Worm (Caenorhabditis elegans): Measurements from ENCODE around the gene C49A9.6.

The C49A9.6 gene

DNA sequence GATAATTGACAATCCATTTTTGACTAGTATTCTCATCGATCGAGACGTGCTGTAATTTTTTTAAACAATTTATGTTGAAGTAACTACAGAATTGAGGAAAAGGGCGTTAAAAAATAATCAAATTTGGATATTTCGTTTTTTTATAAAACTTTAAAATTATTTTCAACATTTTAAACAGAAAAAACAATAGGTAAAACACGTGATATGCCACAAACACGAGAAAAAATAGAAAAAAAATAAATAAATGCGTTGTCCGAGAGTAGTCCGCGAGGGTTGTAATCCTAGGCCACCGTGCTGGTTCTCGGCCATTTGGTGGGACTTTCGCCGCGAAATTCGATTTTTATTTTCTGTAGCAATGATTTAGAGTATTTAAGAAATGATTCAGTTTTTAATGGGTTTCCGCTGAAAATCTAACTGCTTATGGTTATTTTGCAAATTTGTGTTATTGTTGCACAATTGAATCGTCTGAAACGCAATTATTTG is 4.4 kb upstream of the C49A9.6 start, which contains the start of gene C49A9.10 (continued):
- TF ChIP-seq him-1 (tag; optimal IDR thresholded peaks at IDR 0.05) (peak; percentile 77), ztf-28 (GFP tag; IDR thresholded peaks at IDR 0.05) (peak; percentile 83), ztf-25 (GFP tag; IDR thresholded peaks at IDR 0.05) (0 out of 2 replicates have a peak, but pooled peaks have one; percentile 34), hsf-1 (GFP tag; IDR thresholded peaks at IDR 0.05) (0 out of 2 replicates have a peak, but pooled peaks have one; percentile 34), zim-3 (tag; optimal IDR thresholded peaks at IDR 0.05) (no peak), gei-17 (GFP tag; optimal IDR thresholded peaks at IDR 0.05) (no peak), ceh-100 (GFP tag; IDR thresholded peaks at IDR 0.05) (0 out of 2 replicates have a peak, but pooled peaks have one; percentile 39), xnd-1 (tag; optimal IDR thresholded peaks at IDR 0.05) (peak; percentile 35), mel-28 (tag; optimal IDR thresholded peaks at IDR 0.05; ENCODE audit: borderline replicate concordance) (no peak), snpc-1.1 (tag; optimal IDR thresholded peaks at IDR 0.05; ENCODE audit: insufficient read depth) (no peak), Y56A3A.18 (GFP tag; IDR thresholded peaks at IDR 0.05) (no peak), Y53F4B.3 (GFP tag; IDR thresholded peaks at IDR 0.05) (no peak), sptf-2 (GFP tag; optimal IDR thresholded peaks at IDR 0.05) (no peak), B0261.1 (tag; optimal IDR thresholded peaks at IDR 0.05) (no peak), bed-2 (GFP tag; IDR thresholded peaks at IDR 0.05) (peak; percentile 83), nfyb-1 (GFP tag; IDR thresholded peaks at IDR 0.05) (peak; percentile 43; the same call in 1 of the 2 replicates), egl-18 (GFP tag; IDR thresholded peaks at IDR 0.05) (no peak), lin-54 (GFP tag; optimal IDR thresholded peaks at IDR 0.05) (peak; percentile 91), attf-5 (GFP tag; optimal IDR thresholded peaks at IDR 0.05) (peak; percentile 49), F33H1.4 (GFP tag; IDR thresholded peaks at IDR 0.05) (peak; percentile 60), B0019.2 (GFP tag; conservative IDR thresholded peaks at IDR 0.05) (no peak), tbp1 (GFP tag; optimal IDR thresholded peaks at IDR 0.05) (peak; percentile 66), nhr-179 (tag; optimal IDR thresholded peaks at IDR 0.05) (no peak), nhr-27 (tag; optimal IDR thresholded peaks at IDR 0.05) (no peak), F52B5.7 (tag; optimal IDR thresholded peaks at IDR 0.05) (no peak), lin-35 (GFP tag; optimal IDR thresholded peaks at IDR 0.05) (peak in 2 of 3 experiments; percentile 45 to 93), C06A6.2 (GFP tag; conservative IDR thresholded peaks at IDR 0.05) (peak; percentile 39; the same call in 1 of the 2 replicates), rec-8 (tag; optimal IDR thresholded peaks at IDR 0.05) (peak; percentile 22 to 89), dpl-1 (GFP tag; optimal IDR thresholded peaks at IDR 0.05) (peak; percentile 82), madf-6 (GFP tag; IDR thresholded peaks at IDR 0.05) (no peak; the same call in 1 of the 2 replicates)

DNA sequence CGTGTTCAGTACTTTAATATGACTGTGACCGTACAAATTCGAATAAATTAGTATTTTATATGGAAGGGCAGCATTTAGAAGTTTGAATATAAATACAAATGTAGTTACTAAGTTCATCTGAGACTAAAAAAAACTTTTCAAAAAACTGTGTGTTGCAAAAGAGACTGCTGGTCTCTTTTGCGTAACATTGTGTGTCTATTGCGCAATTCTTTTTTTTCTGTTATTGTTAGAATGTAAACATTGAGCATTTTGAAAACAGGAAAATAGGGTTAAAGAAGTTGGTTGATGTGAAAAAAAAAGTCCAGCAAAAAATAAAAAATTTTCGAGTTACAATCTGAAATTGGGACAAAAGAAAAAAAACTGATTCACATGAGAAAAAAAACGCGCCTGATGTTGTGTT is 1.4 kb upstream of the C49A9.6 start:
- TF ChIP-seq ccch-3 (GFP tag; optimal IDR thresholded peaks at IDR 0.05) (no peak), cebp-1 (GFP tag; IDR thresholded peaks at IDR 0.05) (no peak), cebp-1 (tag; optimal IDR thresholded peaks at IDR 0.05) (peak; percentile 1)

DNA sequence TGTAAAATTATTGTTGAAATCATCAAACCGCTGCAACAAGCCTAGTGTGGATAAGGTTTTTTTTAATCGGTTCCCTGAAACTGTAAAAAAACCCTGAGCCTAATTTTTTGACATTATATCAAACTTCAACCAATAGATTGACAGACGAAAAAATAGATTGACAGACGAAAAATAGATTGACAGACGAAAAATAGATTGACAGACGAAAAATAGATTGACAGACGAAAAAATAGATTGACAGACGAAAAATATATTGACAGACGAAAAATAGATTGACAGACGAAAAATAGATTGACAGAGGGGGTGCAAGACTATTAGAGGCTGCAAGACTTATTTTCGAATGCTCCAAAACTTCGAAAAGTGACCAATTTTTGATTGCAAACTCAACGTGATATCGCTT is 778 bp upstream of the C49A9.6 start:
- TF ChIP-seq madf-3 (GFP tag; IDR thresholded peaks at IDR 0.05), result peak; percentile 70; the same call in 1 of the 2 replicates
- peak; percentile 96; the same call in 1 of the 2 replicates for TF ChIP-seq Y53F4B.3 (GFP tag; IDR thresholded peaks at IDR 0.05)
- 0 out of 2 replicates have a peak, but pooled peaks have one; percentile 16 for TF ChIP-seq Y53G8AR.9 (GFP tag; conservative IDR thresholded peaks at IDR 0.05)
- peak; percentile 33; the same call in 1 of the 2 replicates for TF ChIP-seq egrh-3 (GFP tag; IDR thresholded peaks at IDR 0.05)

Data from whole organism, young adult.